Worm (Caenorhabditis elegans) whole organism, mixed stage, embryonic: Measurements from ENCODE around the gene C06A6.2.

Experiments used
- blmp-1 ChIP-seq: fragments of 150-350 bp; optimal IDR thresholded peaks from 2 replicates; lab custom pipeline; 2014; ENCODE audit warnings: missing biosample characterization, missing genetic modification characterization
- lin-13 ChIP-seq: fragments of 150-350 bp; optimal IDR thresholded peaks from 2 replicates; lab custom pipeline; 2014; ENCODE audit warnings: missing biosample characterization, missing genetic modification characterization
- mab-5 ChIP-seq: fragments of 150-350 bp; optimal IDR thresholded peaks from 2 replicates; lab custom pipeline; 2014; ENCODE audit warnings: missing biosample characterization, missing genetic modification characterization
- nhr-12 ChIP-seq: fragments of 150-350 bp; optimal IDR thresholded peaks from 2 replicates; lab custom pipeline; 2014; ENCODE audit warnings: missing biosample characterization, missing genetic modification characterization
- nhr-2 ChIP-seq: fragments of 150-350 bp; optimal IDR thresholded peaks from 2 replicates; lab custom pipeline; 2014; ENCODE audit warnings: missing biosample characterization, missing genetic modification characterization

DNA sequence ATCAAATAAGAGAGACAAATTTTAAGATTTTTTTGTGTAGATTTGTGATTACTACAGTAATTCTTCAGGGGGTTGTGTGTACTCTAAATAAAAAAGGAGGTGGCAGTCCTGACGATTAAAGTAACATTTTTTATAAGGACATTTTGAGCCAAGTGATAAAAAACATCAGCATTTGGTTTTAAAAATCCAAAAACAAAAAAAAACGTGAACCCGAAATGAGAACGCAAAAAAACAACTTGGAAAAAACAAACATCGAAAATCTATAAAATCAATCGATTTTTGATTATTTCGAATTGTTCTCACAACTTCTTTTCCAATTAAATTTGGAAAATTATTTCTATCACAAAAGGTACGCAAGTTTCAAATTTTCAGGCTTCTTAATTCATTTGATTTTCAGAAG lies 24.0 kb downstream of the C06A6.2 start, which contains the start of gene T06C10.3:
- TF ChIP-seq nhr-2 (tag; lab: Kevin White, UChicago) (no peak), nhr-12 (tag; lab: Kevin White, UChicago) (no peak), blmp-1 (no peak), lin-13 (no peak), mab-5 (no peak)
